Fruit fly (Drosophila melanogaster) whole organism, embryonic: Measurements from ENCODE around the gene CG6067.
A peak's percentile ranks its signal among the peaks of the same experiment; 100 is the strongest.

Experiments used
- Atf-2 ChIP-seq: fragments of 200-800 bp; sonication (Bioruptor generic); optimal IDR thresholded peaks from 2 replicates; lab custom pipeline; 2016; ENCODE audit warnings: missing biosample characterization, missing genetic modification characterization
- CG10565 ChIP-seq: fragments of 200-800 bp; sonication (Bioruptor generic); optimal IDR thresholded peaks from 3 replicates; lab custom pipeline; 2016; ENCODE audit warnings: missing biosample characterization, mild to moderate bottlenecking, missing genetic modification characterization
- CG11247 ChIP-seq: fragments of 200-800 bp; sonication (Bioruptor generic); IDR thresholded peaks from 2 replicates; pipeline ENCODE4 v1.3.6; 2022; ENCODE audit warnings: missing biosample characterization, missing genetic modification characterization
- CG11560 ChIP-seq: fragments of 200-800 bp; sonication (Bioruptor generic); IDR thresholded peaks from 3 replicates; pipeline ENCODE4 v1.3.6; 2022; ENCODE audit warnings: missing biosample characterization, missing genetic modification characterization
- CG11696 ChIP-seq: fragments of 200-800 bp; sonication (Bioruptor generic); IDR thresholded peaks from 2 replicates; pipeline ENCODE4 v1.3.6; 2022; ENCODE audit warnings: missing biosample characterization, missing genetic modification characterization
- CG11723 ChIP-seq: fragments of 200-800 bp; sonication (Bioruptor generic); optimal IDR thresholded peaks from 2 replicates; lab custom pipeline; 2017; ENCODE audit warnings: missing biosample characterization, mild to moderate bottlenecking, missing genetic modification characterization
- CG12104 ChIP-seq: fragments of 200-800 bp; sonication (Bioruptor generic); optimal IDR thresholded peaks from 3 replicates; lab custom pipeline; 2016; ENCODE audit warnings: missing biosample characterization, missing genetic modification characterization
- CG12942 ChIP-seq: fragments of 200-800 bp; sonication (Bioruptor generic); optimal IDR thresholded peaks from 3 replicates; lab custom pipeline; 2016; ENCODE audit warnings: missing biosample characterization, missing genetic modification characterization
- CG13894 ChIP-seq: fragments of 200-800 bp; sonication (Bioruptor generic); optimal IDR thresholded peaks from 3 replicates; lab custom pipeline; 2018; ENCODE audit warnings: missing biosample characterization, mild to moderate bottlenecking, missing genetic modification characterization, moderate library complexity
- CG15011 ChIP-seq: fragments of 200-800 bp; sonication (Bioruptor generic); optimal IDR thresholded peaks from 3 replicates; lab custom pipeline; 2018; ENCODE audit warnings: missing biosample characterization, mild to moderate bottlenecking, missing genetic modification characterization
- CG1602 ChIP-seq: fragments of 200-800 bp; sonication (Bioruptor generic); optimal IDR thresholded peaks from 3 replicates; lab custom pipeline; 2016; ENCODE audit warnings: missing biosample characterization, missing genetic modification characterization
- CG2199 ChIP-seq: fragments of 200-800 bp; sonication (Bioruptor generic); IDR thresholded peaks from 3 replicates; pipeline ENCODE4 v1.3.6; 2022; ENCODE audit warnings: missing biosample characterization, missing genetic modification characterization
- CG2889 ChIP-seq: fragments of 200-800 bp; sonication (Bioruptor generic); IDR thresholded peaks from 3 replicates; pipeline ENCODE4 v1.3.6; 2022; ENCODE audit warnings: missing biosample characterization, missing genetic modification characterization
- CG31224 ChIP-seq: fragments of 200-800 bp; sonication (Bioruptor generic); IDR thresholded peaks from 2 replicates; pipeline ENCODE4 v1.3.6; 2022; ENCODE audit warnings: missing biosample characterization, missing genetic modification characterization
- CG34422 ChIP-seq: fragments of 200-800 bp; sonication (Bioruptor generic); IDR thresholded peaks from 3 replicates; pipeline ENCODE4 v1.3.6; 2022; ENCODE audit warnings: missing biosample characterization, missing genetic modification characterization
- CG4404 ChIP-seq: fragments of 200-800 bp; sonication (Bioruptor generic); IDR thresholded peaks from 2 replicates; pipeline ENCODE4 v1.3.6; 2022; ENCODE audit warnings: missing biosample characterization, missing genetic modification characterization
- CG6791 ChIP-seq: fragments of 200-800 bp; sonication (Bioruptor generic); IDR thresholded peaks from 3 replicates; pipeline ENCODE4 v1.3.6; 2022; ENCODE audit warnings: missing biosample characterization, missing genetic modification characterization; ENCODE audit not compliant: partially characterized antibody
- CG7357 ChIP-seq: fragments of 200-800 bp; sonication (Bioruptor generic); IDR thresholded peaks from 3 replicates; pipeline ENCODE4 v1.3.6; 2022; ENCODE audit warnings: missing biosample characterization, missing genetic modification characterization
- CG9817 ChIP-seq: fragments of 200-800 bp; sonication (Bioruptor generic); optimal IDR thresholded peaks from 2 replicates; lab custom pipeline; 2018; ENCODE audit warnings: missing biosample characterization, mild to moderate bottlenecking, missing genetic modification characterization, moderate library complexity
- CHES-1-like ChIP-seq: fragments of 200-800 bp; sonication (Bioruptor generic); optimal IDR thresholded peaks from 2 replicates; lab custom pipeline; 2016; ENCODE audit warnings: missing biosample characterization, missing genetic modification characterization
- Deaf1 ChIP-seq: fragments of 200-800 bp; optimal IDR thresholded peaks from 3 replicates; lab custom pipeline; 2019; ENCODE audit warnings: missing biosample characterization, mild to moderate bottlenecking, missing genetic modification characterization, moderate library complexity
- Doc2 ChIP-seq: fragments of 200-800 bp; sonication (Bioruptor generic); IDR thresholded peaks from 2 replicates; pipeline ENCODE4 v1.3.6; 2022; ENCODE audit warnings: missing biosample characterization, missing genetic modification characterization
- Ets65A ChIP-seq: fragments of 200-800 bp; sonication (Bioruptor generic); peaks from one replicate; lab custom pipeline; 2016; ENCODE audit warnings: missing biosample characterization, missing genetic modification characterization
- HLH3B ChIP-seq: fragments of 200-800 bp; sonication (Bioruptor generic); IDR thresholded peaks from 2 replicates; pipeline ENCODE4 v1.3.6; 2022; ENCODE audit warnings: missing biosample characterization, missing genetic modification characterization
- Hsf ChIP-seq: fragments of 200-800 bp; sonication (Bioruptor generic); optimal IDR thresholded peaks from 3 replicates; lab custom pipeline; 2016; ENCODE audit warnings: missing biosample characterization, missing genetic modification characterization
- NFAT ChIP-seq: fragments of 200-800 bp; sonication (Bioruptor generic); IDR thresholded peaks from 2 replicates; pipeline ENCODE4 v1.3.6; 2022; ENCODE audit warnings: missing biosample characterization, missing genetic modification characterization
- Rx ChIP-seq: fragments of 200-800 bp; sonication (Bioruptor generic); IDR thresholded peaks from 2 replicates; pipeline ENCODE4 v1.3.6; 2022; ENCODE audit warnings: missing biosample characterization, missing genetic modification characterization
- Sry-β ChIP-seq: fragments of 200-800 bp; sonication (Bioruptor generic); optimal IDR thresholded peaks from 2 replicates; lab custom pipeline; 2018; ENCODE audit warnings: missing biosample characterization, mild to moderate bottlenecking, missing genetic modification characterization, moderate library complexity
- Ssrp ChIP-seq: fragments of 200-800 bp; sonication (Bioruptor generic); optimal IDR thresholded peaks from 2 replicates; lab custom pipeline; 2018; ENCODE audit warnings: missing biosample characterization, mild to moderate bottlenecking, missing genetic modification characterization, moderate library complexity
- Trl ChIP-seq, 3 experiments: fragments of >200 bp in 2 of 3; fragments of 200-800 bp in 1 of 3; sonication (Bioruptor generic) in 1 of 3; optimal IDR thresholded peaks; 2 replicates in 1 of 3; 3 replicates in 2 of 3; lab custom pipeline; 2016 to 2017; ENCODE audit warnings: missing biosample characterization in 1 of 3, missing genetic modification characterization in 1 of 3
- ato ChIP-seq: fragments of 200-800 bp; sonication (Bioruptor generic); IDR thresholded peaks from 2 replicates; pipeline ENCODE4 v1.3.6; 2022; ENCODE audit warnings: missing biosample characterization, missing genetic modification characterization; ENCODE audit not compliant: partially characterized antibody
- bsh ChIP-seq, 2 experiments: fragments of 200-800 bp; sonication (Bioruptor generic); optimal IDR thresholded peaks; 2 replicates each; lab custom pipeline; 2017 to 2018; ENCODE audit warnings: mild to moderate bottlenecking in 2 of 2, missing biosample characterization in 2 of 2, missing genetic modification characterization in 2 of 2, moderate library complexity in 1 of 2
- btn ChIP-seq: fragments of 200-800 bp; sonication (Bioruptor generic); optimal IDR thresholded peaks from 2 replicates; lab custom pipeline; 2016; ENCODE audit warnings: missing biosample characterization, missing genetic modification characterization
- chm ChIP-seq: fragments of 200-800 bp; sonication (Bioruptor generic); IDR thresholded peaks from 2 replicates; pipeline ENCODE4 v1.3.6; 2022; ENCODE audit warnings: missing biosample characterization, missing genetic modification characterization
- dpn ChIP-seq, 2 experiments: fragments of 200-800 bp; sonication (Bioruptor generic); optimal IDR thresholded peaks; 3 replicates each; lab custom pipeline; 2016; ENCODE audit warnings: missing biosample characterization in 2 of 2, missing genetic modification characterization in 2 of 2
- exex ChIP-seq: fragments of 200-800 bp; sonication (Bioruptor generic); optimal IDR thresholded peaks from 4 replicates; lab custom pipeline; 2018; ENCODE audit warnings: missing biosample characterization, mild to moderate bottlenecking, missing genetic modification characterization, moderate library complexity
- grau ChIP-seq: fragments of 200-800 bp; optimal IDR thresholded peaks from 3 replicates; lab custom pipeline; 2019; ENCODE audit warnings: missing biosample characterization, mild to moderate bottlenecking, missing genetic modification characterization, moderate library complexity
- hth ChIP-seq: fragments of >200 bp; optimal IDR thresholded peaks from 2 replicates; lab custom pipeline; 2017; ENCODE audit warnings: inconsistent platforms
- jing ChIP-seq: fragments of 200-800 bp; sonication (Bioruptor generic); optimal IDR thresholded peaks from 2 replicates; lab custom pipeline; 2018; ENCODE audit warnings: missing biosample characterization, mild to moderate bottlenecking, missing genetic modification characterization
- jumu ChIP-seq: fragments of 200-800 bp; sonication (Bioruptor generic); optimal IDR thresholded peaks from 3 replicates; lab custom pipeline; 2016; ENCODE audit warnings: missing biosample characterization, missing genetic modification characterization
- ken ChIP-seq: fragments of 200-800 bp; sonication (Bioruptor generic); IDR thresholded peaks from 3 replicates; pipeline ENCODE4 v1.3.6; 2022; ENCODE audit warnings: missing biosample characterization, missing genetic modification characterization
- knrl ChIP-seq: fragments of 200-800 bp; sonication (Bioruptor generic); IDR thresholded peaks from 3 replicates; pipeline ENCODE4 v1.3.6; 2022; ENCODE audit warnings: missing biosample characterization, missing genetic modification characterization; ENCODE audit not compliant: partially characterized antibody
- lab ChIP-seq: fragments of 200-800 bp; sonication (Bioruptor generic); optimal IDR thresholded peaks from 3 replicates; lab custom pipeline; 2017; ENCODE audit warnings: missing biosample characterization, missing genetic modification characterization, mild to moderate bottlenecking, moderate library complexity, missing genetic modification reagents
- luna ChIP-seq: fragments of 200-800 bp; sonication (Bioruptor generic); optimal IDR thresholded peaks from 2 replicates; lab custom pipeline; 2016; ENCODE audit warnings: missing biosample characterization, missing genetic modification characterization
- nom ChIP-seq: fragments of 200-800 bp; sonication (Bioruptor generic); optimal IDR thresholded peaks from 2 replicates; lab custom pipeline; 2017; ENCODE audit warnings: missing biosample characterization, missing genetic modification characterization, mild to moderate bottlenecking, moderate library complexity, missing genetic modification reagents
- scrt ChIP-seq: fragments of 200-800 bp; sonication (Bioruptor generic); optimal IDR thresholded peaks from 2 replicates; lab custom pipeline; 2018; ENCODE audit warnings: missing biosample characterization, mild to moderate bottlenecking, missing genetic modification characterization, moderate library complexity
- slou ChIP-seq: fragments of 200-800 bp; sonication (Bioruptor generic); optimal IDR thresholded peaks from 3 replicates; lab custom pipeline; 2016; ENCODE audit warnings: missing biosample characterization, missing genetic modification characterization
- slp2 ChIP-seq: fragments of 200-800 bp; sonication (Bioruptor generic); optimal IDR thresholded peaks from 2 replicates; lab custom pipeline; 2016; ENCODE audit warnings: missing biosample characterization, missing genetic modification characterization
- zen2 ChIP-seq: fragments of 200-800 bp; sonication (Bioruptor generic); IDR thresholded peaks from 3 replicates; pipeline ENCODE4 v1.3.6; 2022; ENCODE audit warnings: missing biosample characterization, missing genetic modification characterization; ENCODE audit not compliant: partially characterized antibody
- zfh2 ChIP-seq: fragments of 200-800 bp; sonication (Bioruptor generic); optimal IDR thresholded peaks from 2 replicates; lab custom pipeline; 2016; ENCODE audit warnings: missing biosample characterization, missing genetic modification characterization

CG6067 gene

dm6 chrX:5988088-5988987 is 32.9 kb downstream of the CG6067 start, which contains the start of gene CG5966 (continued):
- TF ChIP-seq lab, result no peak
- no peak for TF ChIP-seq CG11247 (GFP tag; lab: Robert Waterston, UW)
- no peak for TF ChIP-seq CG11723 (GFP tag; lab: Kevin White, UChicago)
- TF ChIP-seq ken (GFP tag; lab: Robert Waterston, UW), result no peak
- TF ChIP-seq CG34422 (GFP tag; lab: Robert Waterston, UW), result no peak
- no peak for TF ChIP-seq CHES-1-like
- peak in 1 of 2 experiments; percentile 12 for TF ChIP-seq Trl (optimal IDR thresholded peaks at IDR 0.05; lab: Kevin White, UChicago)
- TF ChIP-seq Trl (GFP tag; optimal IDR thresholded peaks at IDR 0.05; lab: Kevin White, UChicago), result no peak
- TF ChIP-seq CG4404 (GFP tag; lab: Robert Waterston, UW), result no peak
- no peak for TF ChIP-seq CG2889 (GFP tag; lab: Robert Waterston, UW)
- no peak for TF ChIP-seq btn (GFP tag; lab: Kevin White, UChicago)
- no peak for TF ChIP-seq Ssrp
- TF ChIP-seq CG7357 (GFP tag; lab: Robert Waterston, UW), result no peak
- TF ChIP-seq jumu (GFP tag; lab: Kevin White, UChicago), result no peak
- no peak for TF ChIP-seq CG12104 (GFP tag; lab: Kevin White, UChicago)
- peak; percentile 41 for TF ChIP-seq exex (tag; lab: Kevin White, UChicago)
- TF ChIP-seq slou (GFP tag; lab: Kevin White, UChicago), result no peak
- TF ChIP-seq dpn (GFP tag; optimal IDR thresholded peaks at IDR 0.05; lab: Kevin White, UChicago), result no peak
- TF ChIP-seq chm, result no peak
- TF ChIP-seq knrl (GFP tag; lab: Robert Waterston, UW), result no peak
- TF ChIP-seq Hsf (GFP tag; lab: Kevin White, UChicago), result no peak
- TF ChIP-seq grau (tag; lab: Kevin White, UChicago), result no peak
- TF ChIP-seq Deaf1 (tag; lab: Kevin White, UChicago), result peak; percentile 92
- TF ChIP-seq nom (GFP tag; lab: Kevin White, UChicago), result peak; percentile 90
- TF ChIP-seq CG15011 (GFP tag; lab: Kevin White, UChicago), result no peak
- no peak for TF ChIP-seq slp2 (GFP tag; lab: Kevin White, UChicago)
- TF ChIP-seq ato (GFP tag; lab: Robert Waterston, UW), result no peak
- no peak for TF ChIP-seq CG2199 (GFP tag; lab: Robert Waterston, UW)
- no peak for TF ChIP-seq NFAT
- no peak for TF ChIP-seq CG10565 (GFP tag; lab: Kevin White, UChicago)
- no peak for TF ChIP-seq CG9817
- TF ChIP-seq Sry-β (GFP tag; lab: Kevin White, UChicago), result peak; percentile 86
- no peak for TF ChIP-seq luna (GFP tag; lab: Kevin White, UChicago)
- TF ChIP-seq zen2, result no peak
- no peak for TF ChIP-seq CG11696 (GFP tag; lab: Robert Waterston, UW)
- no peak for TF ChIP-seq Ets65A (GFP tag; lab: Kevin White, UChicago)
- no peak for TF ChIP-seq CG12942
- peak; percentile 18 for TF ChIP-seq CG13894 (tag; lab: Kevin White, UChicago)
- TF ChIP-seq CG31224, result no peak
- no peak for TF ChIP-seq hth (lab: Kevin White, UChicago)
- TF ChIP-seq Rx (GFP tag; lab: Robert Waterston, UW), result no peak
- no peak for TF ChIP-seq zfh2 (GFP tag; lab: Kevin White, UChicago)
- TF ChIP-seq bsh (GFP tag; optimal IDR thresholded peaks at IDR 0.05; lab: Kevin White, UChicago), result peak in 1 of 2 experiments; percentile 48
- TF ChIP-seq CG6791 (GFP tag; lab: Robert Waterston, UW), result 0 out of 3 replicates have a peak, but pooled peaks have one; percentile 6
- no peak for TF ChIP-seq Doc2 (GFP tag; lab: Robert Waterston, UW)
- TF ChIP-seq CG1602 (GFP tag; lab: Kevin White, UChicago), result no peak
- TF ChIP-seq HLH3B (GFP tag; lab: Robert Waterston, UW), result no peak
- no peak for TF ChIP-seq jing (GFP tag; lab: Kevin White, UChicago)
- no peak for TF ChIP-seq Atf-2 (GFP tag; lab: Kevin White, UChicago)
- no peak for TF ChIP-seq CG11560 (tag; lab: Robert Waterston, UW)
- TF ChIP-seq scrt (GFP tag; lab: Kevin White, UChicago), result no peak
